Worm (Caenorhabditis elegans) whole organism, young adult: Measurements from ENCODE around the gene F01F1.3.
A peak's percentile ranks its signal among the peaks of the same experiment; 100 is the strongest.

Experiments used
- F49E8.2 ChIP-seq: sonication (generic microtip); optimal IDR thresholded peaks from 3 replicates; lab custom pipeline; 2017; ENCODE audit warnings: missing genetic modification characterization, mild to moderate bottlenecking, missing compliant biosample characterization, antibody characterized with exemption, moderate library complexity; ENCODE audit not compliant: insufficient read depth
- K11D2.4 ChIP-seq: fragments of 200-800 bp; sonication (Bioruptor generic); IDR thresholded peaks from 2 replicates; pipeline ENCODE4 v1.3.6; 2022; ENCODE audit warnings: missing genetic modification reagents, missing genetic modification characterization, missing compliant biosample characterization
- egl-44 ChIP-seq: fragments of 200-800 bp; sonication (Bioruptor generic); IDR thresholded peaks from 2 replicates; pipeline ENCODE4 v1.3.6; 2022; ENCODE audit warnings: missing genetic modification reagents, missing genetic modification characterization, missing compliant biosample characterization
- ekl-4 ChIP-seq: fragments of 200-800 bp; sonication (Bioruptor generic); IDR thresholded peaks from 2 replicates; pipeline ENCODE4 v1.3.6; 2022; ENCODE audit warnings: missing genetic modification reagents, missing genetic modification characterization, missing compliant biosample characterization
- hsf-1 ChIP-seq: fragments of 200-800 bp; sonication (Bioruptor generic); IDR thresholded peaks from 2 replicates; pipeline ENCODE4 v1.3.6; 2022; ENCODE audit warnings: missing genetic modification reagents, missing genetic modification characterization, missing compliant biosample characterization
- nhr-80 ChIP-seq: sonication (generic microtip); optimal IDR thresholded peaks from 2 replicates; lab custom pipeline; 2016; ENCODE audit warnings: missing genetic modification characterization, missing compliant biosample characterization
- repo-1 ChIP-seq: sonication (generic microtip); optimal IDR thresholded peaks from 2 replicates; lab custom pipeline; 2017; ENCODE audit warnings: mild to moderate bottlenecking, missing genetic modification characterization, missing compliant biosample characterization
- snpc-4 ChIP-seq, 5 experiments: fragments of 150-350 bp in 1 of 5; sonication (generic microtip) in 4 of 5; optimal IDR thresholded peaks; 2 replicates each; lab custom pipeline; 2014 to 2018; ENCODE audit warnings: missing genetic modification characterization in 5 of 5, missing biosample characterization in 3 of 5, antibody characterized with exemption in 2 of 5, mild to moderate bottlenecking in 2 of 5, missing compliant biosample characterization in 2 of 5, missing genotype in 2 of 5, moderate library complexity in 2 of 5, missing genetic modification reagents in 1 of 5
- unc-62 ChIP-seq: fragments of 150-350 bp; optimal IDR thresholded peaks from 2 replicates; lab custom pipeline; 2014; ENCODE audit warnings: missing biosample characterization, missing genetic modification reagents, missing genetic modification characterization

DNA sequence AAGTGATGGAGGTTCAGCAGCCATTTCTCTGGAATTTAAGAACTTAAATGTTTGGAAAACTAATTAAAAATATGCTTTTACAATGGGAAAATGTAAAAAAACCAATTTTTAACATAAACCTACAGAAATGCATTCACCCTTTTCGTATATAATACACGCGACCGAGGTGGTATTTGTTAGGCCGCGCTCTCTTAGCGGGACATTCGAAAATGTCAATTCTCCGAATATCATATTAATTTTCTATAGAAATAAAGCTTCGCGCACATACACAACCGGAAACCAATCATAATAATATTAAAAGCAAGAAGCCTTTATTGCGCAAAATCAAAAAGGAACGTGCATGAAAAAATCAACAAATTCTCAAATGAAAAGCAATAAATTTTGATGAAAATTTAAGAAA, 18.5 kb upstream of the F01F1.3 start, which contains the start of gene ddx-23:
- TF ChIP-seq unc-62 (no peak), snpc-4 (GFP tag; optimal IDR thresholded peaks at IDR 0.05; lab: Kevin White, UChicago) (no peak), snpc-4 (tag; optimal IDR thresholded peaks at IDR 0.05; lab: Kevin White, UChicago) (peak in 2 of 4 experiments; percentile 40 to 45), egl-44 (GFP tag; lab: Robert Waterston, UW) (no peak), F49E8.2 (tag; lab: Kevin White, UChicago) (peak; percentile 30), K11D2.4 (GFP tag; lab: Robert Waterston, UW) (no peak), hsf-1 (GFP tag; lab: Robert Waterston, UW) (no peak; the same call in 1 of the 2 replicates), nhr-80 (tag; lab: Kevin White, UChicago) (no peak), repo-1 (tag; lab: Kevin White, UChicago) (peak; percentile 62), ekl-4 (no peak)
